Worm (Caenorhabditis elegans) whole organism, L1 larva: ENCODE measurements around the gene ZK1236.5.

Experiments used
- ama-1 ChIP-seq: fragments of 150-350 bp; optimal IDR thresholded peaks from 2 replicates; lab custom pipeline; 2014
- egl-27 ChIP-seq, 2 experiments: fragments of 150-350 bp in 1 of 2; sonication (generic microtip); optimal IDR thresholded peaks; 3 replicates each; lab custom pipeline; 2017 to 2018; ENCODE audit warnings: missing biosample characterization in 2 of 2, missing genetic modification characterization in 2 of 2, missing genetic modification reagents in 2 of 2
- lin-13 ChIP-seq: fragments of 150-350 bp; optimal IDR thresholded peaks from 2 replicates; lab custom pipeline; 2014; ENCODE audit warnings: missing biosample characterization, missing genetic modification reagents, missing genetic modification characterization
- lin-39 ChIP-seq: fragments of 150-350 bp; optimal IDR thresholded peaks from 2 replicates; lab custom pipeline; 2014; ENCODE audit warnings: missing biosample characterization, missing genetic modification reagents, missing genetic modification characterization
- nhr-11 ChIP-seq: fragments of 150-350 bp; optimal IDR thresholded peaks from 2 replicates; lab custom pipeline; 2014; ENCODE audit warnings: missing biosample characterization, missing genetic modification characterization
- nhr-28 ChIP-seq: fragments of 150-350 bp; optimal IDR thresholded peaks from 2 replicates; lab custom pipeline; 2014; ENCODE audit warnings: missing biosample characterization, missing genetic modification characterization
- pqm-1 ChIP-seq: sonication (generic microtip); optimal IDR thresholded peaks from 3 replicates; lab custom pipeline; 2017; ENCODE audit warnings: missing biosample characterization, missing genetic modification characterization
- snpc-4 ChIP-seq: fragments of 150-350 bp; optimal IDR thresholded peaks from 2 replicates; lab custom pipeline; 2014; ENCODE audit warnings: missing biosample characterization, missing genetic modification characterization
- sup-37 ChIP-seq: fragments of 200-800 bp; sonication (Bioruptor generic); optimal IDR thresholded peaks from 2 replicates; lab custom pipeline; 2018; ENCODE audit warnings: mild to moderate bottlenecking, missing genetic modification characterization, missing compliant biosample characterization
- unc-62 ChIP-seq: fragments of 150-350 bp; optimal IDR thresholded peaks from 2 replicates; lab custom pipeline; 2014; ENCODE audit warnings: missing biosample characterization, missing genetic modification reagents, missing genetic modification characterization
- unc-86 ChIP-seq: sonication (generic microtip); optimal IDR thresholded peaks from 2 replicates; lab custom pipeline; 2016; ENCODE audit warnings: missing genetic modification characterization, missing compliant biosample characterization

DNA sequence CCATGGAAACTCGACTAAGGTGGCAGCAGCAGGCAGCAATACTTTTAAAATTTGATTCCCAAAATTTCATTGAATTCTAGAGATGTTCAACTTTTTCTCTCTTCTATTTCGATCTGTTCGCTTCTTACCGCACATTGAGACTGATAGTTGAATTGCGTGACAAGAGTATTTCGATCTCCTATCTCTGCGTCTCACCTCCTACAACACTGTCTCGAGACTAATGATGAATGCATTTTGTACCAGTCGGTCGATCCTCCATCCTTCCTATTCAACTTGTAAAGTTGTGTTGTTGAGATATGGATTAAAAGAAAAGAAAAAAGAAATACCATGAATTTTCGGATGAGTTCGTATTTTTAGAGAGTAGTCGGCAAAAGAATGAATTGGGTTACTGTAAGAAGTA, 19.2 kb upstream of the ZK1236.5 start:
- no peak for TF ChIP-seq unc-86
- TF ChIP-seq sup-37 (GFP tag; lab: Kevin White, UChicago), result no peak
- TF ChIP-seq lin-39 (tag; lab: Kevin White, UChicago), result no peak
- no peak for TF ChIP-seq ama-1 (lab: Kevin White, UChicago)
- TF ChIP-seq egl-27 (tag; optimal IDR thresholded peaks at IDR 0.05; lab: Kevin White, UChicago), result no peak
- no peak for TF ChIP-seq unc-62 (GFP tag; lab: Kevin White, UChicago)
- no peak for TF ChIP-seq pqm-1 (tag; lab: Kevin White, UChicago)
- TF ChIP-seq lin-13 (GFP tag; lab: Kevin White, UChicago), result no peak
- TF ChIP-seq nhr-28, result no peak
- no peak for TF ChIP-seq nhr-11
- no peak for TF ChIP-seq snpc-4 (tag; lab: Kevin White, UChicago)
